Fruit fly (Drosophila melanogaster): Measurements from ENCODE around the gene CG9004.

CG9004 gene

dm6 chr3L:2390889-2391288 lies 17.4 kb downstream of the CG9004 start, which contains the start of the genes CG32298 and CG32299:
Gene CG32298, minus strand, starts transcription at chr3L:2390989.
Gene CG32299, minus strand, starts transcription at chr3L:2390989.
- TF ChIP-seq CG7101 (tag; optimal IDR thresholded peaks at IDR 0.05) = no peak
- TF ChIP-seq cic (GFP tag; optimal IDR thresholded peaks at IDR 0.05) = no peak
- no peak for TF ChIP-seq Hr96 (GFP tag; optimal IDR thresholded peaks at IDR 0.05)
- TF ChIP-seq CG5204 (GFP tag; optimal IDR thresholded peaks at IDR 0.05) = no peak
- no peak for TF ChIP-seq CG7045 (GFP tag; optimal IDR thresholded peaks at IDR 0.05)

DNA sequence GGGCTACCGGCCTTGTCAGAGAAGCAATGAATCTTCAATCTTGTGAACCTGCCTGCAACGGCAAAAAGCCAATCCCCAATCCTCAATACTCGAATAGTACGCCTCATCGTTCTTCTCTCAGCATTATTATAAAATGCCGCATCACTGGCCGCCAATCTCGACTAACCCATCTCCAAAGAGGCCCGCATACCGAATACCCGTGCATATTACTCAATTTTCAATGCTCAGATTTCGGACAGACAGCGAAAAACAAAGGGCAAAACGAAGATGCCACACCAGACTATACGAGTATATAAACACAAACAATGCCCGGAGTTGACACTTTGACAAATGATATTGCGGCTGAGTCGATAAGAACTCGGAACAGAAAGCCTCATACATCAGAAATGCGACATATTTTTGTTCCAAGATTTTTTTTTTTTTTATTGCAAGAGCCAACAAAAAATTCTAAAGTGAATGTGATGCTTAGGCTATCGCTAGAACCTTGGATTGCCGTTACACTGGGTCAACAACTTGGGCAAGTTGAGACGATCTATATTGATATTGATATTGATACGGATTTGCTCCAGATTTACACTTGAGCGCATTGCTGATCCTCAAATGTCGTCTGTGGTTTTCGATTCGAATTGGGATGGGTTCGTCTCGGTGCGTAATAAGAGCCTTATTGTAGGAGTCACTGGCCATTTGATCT lies 19.4 kb downstream of the CG9004 start:
- peak; percentile 73 for TF ChIP-seq tj (GFP tag; optimal IDR thresholded peaks at IDR 0.05)
- TF ChIP-seq kay (GFP tag; ENCODE audit: borderline replicate concordance) = no peak
- TF ChIP-seq CG5204 (GFP tag; optimal IDR thresholded peaks at IDR 0.05) = no peak

- TF ChIP-seq CG7101 (tag; optimal IDR thresholded peaks at IDR 0.05) = no peak
- TF ChIP-seq CG12768 (GFP tag; optimal IDR thresholded peaks at IDR 0.05) = no peak
- TF ChIP-seq Mnt (GFP tag; optimal IDR thresholded peaks at IDR 0.05) = no peak
- TF ChIP-seq CG14711 (tag; optimal IDR thresholded peaks at IDR 0.05) = no peak
- TF ChIP-seq Hr96 (GFP tag; optimal IDR thresholded peaks at IDR 0.05) = no peak
- TF ChIP-seq bab1 (GFP tag; optimal IDR thresholded peaks at IDR 0.05) = no peak
- TF ChIP-seq ovo (GFP tag; optimal IDR thresholded peaks at IDR 0.05) = no peak
- TF ChIP-seq tj (GFP tag; optimal IDR thresholded peaks at IDR 0.05) = no peak
These were observed 24.2 kb downstream of the CG9004 start for dm6 chr3L:2397571-2398187.

dm6 chr3L:2398636-2399035 lies 25.1 kb downstream of the CG9004 start:
- TF ChIP-seq tj (GFP tag; optimal IDR thresholded peaks at IDR 0.05) = peak; percentile 57
- TF ChIP-seq CG33017 (tag; optimal IDR thresholded peaks at IDR 0.05) = no peak
- no peak for TF ChIP-seq Clk (GFP tag; optimal IDR thresholded peaks at IDR 0.05)
- TF ChIP-seq cic (GFP tag; optimal IDR thresholded peaks at IDR 0.05) = no peak

dm6 chr3L:2399788-2400187 lies 26.3 kb downstream of the CG9004 start:
- no peak for TF ChIP-seq CG12768 (GFP tag; optimal IDR thresholded peaks at IDR 0.05)
- TF ChIP-seq Clk (GFP tag; optimal IDR thresholded peaks at IDR 0.05) = no peak
- no peak for TF ChIP-seq CG1620 (GFP tag; optimal IDR thresholded peaks at IDR 0.05)
- no peak for TF ChIP-seq CG7045 (GFP tag; optimal IDR thresholded peaks at IDR 0.05)

- no peak for TF ChIP-seq CG12768 (GFP tag; optimal IDR thresholded peaks at IDR 0.05)
- TF ChIP-seq CG7045 (GFP tag; optimal IDR thresholded peaks at IDR 0.05) = no peak
- no peak for TF ChIP-seq Clk (GFP tag; optimal IDR thresholded peaks at IDR 0.05)
- peak; percentile 10 for TF ChIP-seq CG33017 (tag; optimal IDR thresholded peaks at IDR 0.05)
- no peak for TF ChIP-seq CG11617 (GFP tag; optimal IDR thresholded peaks at IDR 0.05)
- TF ChIP-seq CG1620 (GFP tag; optimal IDR thresholded peaks at IDR 0.05) = no peak
- TF ChIP-seq ovo (GFP tag; optimal IDR thresholded peaks at IDR 0.05) = no peak
- peak; percentile 9 for TF ChIP-seq kay (GFP tag; ENCODE audit: borderline replicate concordance)
- TF ChIP-seq CG7101 (tag; optimal IDR thresholded peaks at IDR 0.05) = no peak
- no peak for TF ChIP-seq tj (GFP tag; optimal IDR thresholded peaks at IDR 0.05)
- TF ChIP-seq cnc (optimal IDR thresholded peaks at IDR 0.05) = no peak
- TF ChIP-seq bab1 (GFP tag; optimal IDR thresholded peaks at IDR 0.05) = no peak
- peak; percentile 17 for TF ChIP-seq Mnt (GFP tag; optimal IDR thresholded peaks at IDR 0.05)
- TF ChIP-seq pad (GFP tag; optimal IDR thresholded peaks at IDR 0.05) = no peak
- TF ChIP-seq toe (GFP tag; optimal IDR thresholded peaks at IDR 0.05) = no peak
- no peak for TF ChIP-seq CG5204 (GFP tag; optimal IDR thresholded peaks at IDR 0.05)
These were observed 26.8 kb downstream of the CG9004 start for dm6 chr3L:2400227-2400840.

DNA sequence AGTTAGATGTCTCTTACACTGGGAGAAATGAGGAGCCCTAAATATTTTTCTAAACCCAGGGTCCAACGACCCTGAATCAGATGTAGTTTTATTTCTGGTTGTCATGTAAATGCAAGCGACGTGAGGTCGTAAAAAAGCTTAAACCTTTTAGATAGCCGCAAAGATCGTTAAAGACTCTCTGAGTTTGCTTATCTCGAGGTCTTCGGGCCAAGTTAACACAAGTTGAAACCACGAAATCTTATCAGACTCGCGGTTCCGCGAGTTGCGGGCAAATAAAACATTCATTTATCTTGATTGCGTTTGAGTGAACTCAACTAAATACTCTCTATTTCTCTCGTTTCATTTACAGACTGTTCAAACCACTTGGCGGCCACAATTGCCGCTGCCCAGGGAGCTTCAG lies 28.7 kb downstream of the CG9004 start:
- TF ChIP-seq CG11617 (GFP tag; optimal IDR thresholded peaks at IDR 0.05) (no peak), cnc (optimal IDR thresholded peaks at IDR 0.05) (no peak), cic (GFP tag; optimal IDR thresholded peaks at IDR 0.05) (peak; percentile 31), CG33017 (tag; optimal IDR thresholded peaks at IDR 0.05) (peak; percentile 11)

DNA sequence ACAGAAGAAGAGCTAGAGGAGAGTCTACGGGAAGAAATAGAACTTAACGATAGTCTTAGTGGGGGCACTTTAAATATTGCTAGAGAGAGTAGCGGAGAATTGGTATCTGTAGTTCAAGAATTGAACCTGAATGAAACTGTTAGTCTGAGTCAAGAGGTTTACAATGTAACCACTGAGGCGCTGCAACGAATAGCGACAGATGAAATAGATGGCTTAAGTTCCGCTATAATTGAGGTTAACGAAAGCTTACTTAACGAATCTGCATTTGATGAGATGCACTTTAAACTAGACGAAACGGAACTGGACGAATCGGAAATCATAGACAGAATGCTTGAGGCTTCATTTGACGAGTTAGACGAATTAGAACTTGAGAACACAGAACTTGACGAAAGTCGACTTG lies 33.7 kb downstream of the CG9004 start:
- TF ChIP-seq kay (GFP tag; ENCODE audit: borderline replicate concordance) = no peak
- no peak for TF ChIP-seq pad (GFP tag; optimal IDR thresholded peaks at IDR 0.05)
- no peak for TF ChIP-seq CG5204 (GFP tag; optimal IDR thresholded peaks at IDR 0.05)
- TF ChIP-seq Hr96 (GFP tag; optimal IDR thresholded peaks at IDR 0.05) = no peak
- TF ChIP-seq CG14711 (tag; optimal IDR thresholded peaks at IDR 0.05) = no peak
- TF ChIP-seq CG12768 (GFP tag; optimal IDR thresholded peaks at IDR 0.05) = no peak
- no peak for TF ChIP-seq Crg-1 (GFP tag; optimal IDR thresholded peaks at IDR 0.05)
- no peak for TF ChIP-seq CG7045 (GFP tag; optimal IDR thresholded peaks at IDR 0.05)
- no peak for TF ChIP-seq CG7101 (tag; optimal IDR thresholded peaks at IDR 0.05)
- TF ChIP-seq CG1620 (GFP tag; optimal IDR thresholded peaks at IDR 0.05) = no peak
- TF ChIP-seq Mnt (GFP tag; optimal IDR thresholded peaks at IDR 0.05) = no peak
- TF ChIP-seq cnc (optimal IDR thresholded peaks at IDR 0.05) = no peak
- TF ChIP-seq bab1 (GFP tag; optimal IDR thresholded peaks at IDR 0.05) = no peak
- no peak for TF ChIP-seq ovo (GFP tag; optimal IDR thresholded peaks at IDR 0.05)
- no peak for TF ChIP-seq toe (GFP tag; optimal IDR thresholded peaks at IDR 0.05)
- TF ChIP-seq CG33017 (tag; optimal IDR thresholded peaks at IDR 0.05) = no peak
- TF ChIP-seq Clk (GFP tag; optimal IDR thresholded peaks at IDR 0.05) = no peak
- TF ChIP-seq CG11617 (GFP tag; optimal IDR thresholded peaks at IDR 0.05) = no peak
- TF ChIP-seq cic (GFP tag; optimal IDR thresholded peaks at IDR 0.05) = no peak
